Fruit fly (Drosophila melanogaster) whole organism, embryonic: Measurements from ENCODE around the gene Cp190.
A peak's percentile ranks its signal among the peaks of the same experiment; 100 is the strongest.

Source experiments
- B-H2 ChIP-seq: fragments of 200-800 bp; sonication (Bioruptor generic); optimal IDR thresholded peaks from 2 replicates; lab custom pipeline; 2018; ENCODE audit warnings: missing biosample characterization, mild to moderate bottlenecking, missing genetic modification characterization
- CG10543 ChIP-seq: fragments of 200-800 bp; sonication (Bioruptor generic); optimal IDR thresholded peaks from 3 replicates; lab custom pipeline; 2017; ENCODE audit warnings: missing biosample characterization, mild to moderate bottlenecking, missing genetic modification characterization, moderate library complexity
- CG12155 ChIP-seq: fragments of 200-800 bp; sonication (Bioruptor generic); optimal IDR thresholded peaks from 3 replicates; lab custom pipeline; 2016; ENCODE audit warnings: missing biosample characterization, missing genetic modification characterization
- CG12236 ChIP-seq: fragments of 200-800 bp; sonication (Bioruptor generic); optimal IDR thresholded peaks from 2 replicates; lab custom pipeline; 2016; ENCODE audit warnings: missing biosample characterization, missing genetic modification characterization
- CG12299 ChIP-seq: fragments of 200-800 bp; sonication (Bioruptor generic); optimal IDR thresholded peaks from 2 replicates; lab custom pipeline; 2018; ENCODE audit warnings: missing biosample characterization, mild to moderate bottlenecking, missing genetic modification characterization
- CG12769 ChIP-seq: fragments of 200-800 bp; sonication (Bioruptor generic); optimal IDR thresholded peaks from 2 replicates; lab custom pipeline; 2019; ENCODE audit warnings: missing biosample characterization, mild to moderate bottlenecking, missing genetic modification characterization, moderate library complexity
- CG13894 ChIP-seq: fragments of 200-800 bp; sonication (Bioruptor generic); optimal IDR thresholded peaks from 3 replicates; lab custom pipeline; 2018; ENCODE audit warnings: missing biosample characterization, mild to moderate bottlenecking, missing genetic modification characterization, moderate library complexity
- CG14667 ChIP-seq: fragments of 200-800 bp; sonication (Bioruptor generic); IDR thresholded peaks from 2 replicates; pipeline ENCODE4 v1.3.6; 2022; ENCODE audit warnings: missing biosample characterization, missing genetic modification characterization
- CG15479 ChIP-seq: fragments of 200-800 bp; sonication (Bioruptor generic); optimal IDR thresholded peaks from 3 replicates; lab custom pipeline; 2019; ENCODE audit warnings: missing biosample characterization, mild to moderate bottlenecking, missing genetic modification characterization, moderate library complexity
- CG17829 ChIP-seq: fragments of 200-800 bp; optimal IDR thresholded peaks from 2 replicates; lab custom pipeline; 2019; ENCODE audit warnings: missing biosample characterization, mild to moderate bottlenecking, missing genetic modification characterization, moderate library complexity
- CG1832 ChIP-seq: fragments of 200-800 bp; sonication (Bioruptor generic); optimal IDR thresholded peaks from 2 replicates; lab custom pipeline; 2017; ENCODE audit warnings: missing biosample characterization, mild to moderate bottlenecking, missing genetic modification characterization, inconsistent platforms
- CG3281 ChIP-seq: fragments of 200-800 bp; sonication (Bioruptor generic); optimal IDR thresholded peaks from 3 replicates; lab custom pipeline; 2017; ENCODE audit warnings: missing biosample characterization, mild to moderate bottlenecking, missing genetic modification characterization
- CG6254 ChIP-seq: fragments of 200-800 bp; sonication (Bioruptor generic); optimal IDR thresholded peaks from 3 replicates; lab custom pipeline; 2017; ENCODE audit warnings: mild to moderate bottlenecking, missing biosample characterization, missing genetic modification reagents, missing genetic modification characterization
- CG8290 ChIP-seq, 3 experiments: fragments of 200-800 bp; sonication (Bioruptor generic); optimal IDR thresholded peaks; 2 replicates each; lab custom pipeline; 2016 to 2019; ENCODE audit warnings: missing biosample characterization in 3 of 3, missing genetic modification characterization in 3 of 3, mild to moderate bottlenecking in 2 of 3, moderate library complexity in 1 of 3
- CG8924 ChIP-seq: fragments of 200-800 bp; optimal IDR thresholded peaks from 3 replicates; lab custom pipeline; 2019; ENCODE audit warnings: missing biosample characterization, mild to moderate bottlenecking, missing genetic modification characterization, moderate library complexity
- CG9609 ChIP-seq: fragments of 200-800 bp; sonication (Bioruptor generic); optimal IDR thresholded peaks from 3 replicates; lab custom pipeline; 2016; ENCODE audit warnings: missing biosample characterization, missing genetic modification characterization
- Deaf1 ChIP-seq: fragments of 200-800 bp; optimal IDR thresholded peaks from 3 replicates; lab custom pipeline; 2019; ENCODE audit warnings: missing biosample characterization, mild to moderate bottlenecking, missing genetic modification characterization, moderate library complexity
- HLHmδ ChIP-seq: fragments of 200-800 bp; sonication (Bioruptor generic); optimal IDR thresholded peaks from 2 replicates; lab custom pipeline; 2018; ENCODE audit warnings: missing biosample characterization, mild to moderate bottlenecking, missing genetic modification characterization, moderate library complexity
- HmgZ ChIP-seq: fragments of 200-800 bp; sonication (Bioruptor generic); optimal IDR thresholded peaks from 2 replicates; lab custom pipeline; 2018; ENCODE audit warnings: missing biosample characterization, mild to moderate bottlenecking, missing genetic modification characterization
- Hmr ChIP-seq: fragments of 200-800 bp; sonication (Bioruptor generic); optimal IDR thresholded peaks from 3 replicates; lab custom pipeline; 2017; ENCODE audit warnings: mild to moderate bottlenecking, missing biosample characterization, missing genetic modification reagents, missing genetic modification characterization
- Jarid2 ChIP-seq: fragments of 200-800 bp; sonication (Bioruptor generic); optimal IDR thresholded peaks from 3 replicates; lab custom pipeline; 2017; ENCODE audit warnings: mild to moderate bottlenecking, missing biosample characterization, missing genetic modification reagents, missing genetic modification characterization
- MESR4 ChIP-seq: fragments of 200-800 bp; sonication (Bioruptor generic); optimal IDR thresholded peaks from 2 replicates; lab custom pipeline; 2018; ENCODE audit warnings: missing biosample characterization, mild to moderate bottlenecking, missing genetic modification characterization, moderate library complexity
- Nf-YC ChIP-seq: fragments of 200-800 bp; optimal IDR thresholded peaks from 3 replicates; lab custom pipeline; 2019; ENCODE audit warnings: missing biosample characterization, mild to moderate bottlenecking, missing genetic modification characterization, moderate library complexity
- Pdp1 ChIP-seq, 2 experiments: fragments of 200-800 bp; sonication (Bioruptor generic); optimal IDR thresholded peaks; 3 replicates each; lab custom pipeline; 2016; ENCODE audit warnings: missing biosample characterization in 2 of 2, missing genetic modification characterization in 2 of 2, mild to moderate bottlenecking in 1 of 2, moderate library complexity in 1 of 2
- Trl ChIP-seq, 3 experiments: fragments of >200 bp in 2 of 3; fragments of 200-800 bp in 1 of 3; sonication (Bioruptor generic) in 1 of 3; optimal IDR thresholded peaks; 2 replicates in 1 of 3; 3 replicates in 2 of 3; lab custom pipeline; 2016 to 2017; ENCODE audit warnings: missing biosample characterization in 1 of 3, missing genetic modification characterization in 1 of 3
- abd-A ChIP-seq: fragments of 200-800 bp; sonication (Bioruptor generic); optimal IDR thresholded peaks from 3 replicates; lab custom pipeline; 2019; ENCODE audit warnings: missing biosample characterization, mild to moderate bottlenecking, missing genetic modification characterization, moderate library complexity
- ac ChIP-seq: fragments of 200-800 bp; sonication (Bioruptor generic); optimal IDR thresholded peaks from 3 replicates; lab custom pipeline; 2017; ENCODE audit warnings: missing biosample characterization, mild to moderate bottlenecking, missing genetic modification characterization
- caup ChIP-seq: fragments of 200-800 bp; sonication (Bioruptor generic); optimal IDR thresholded peaks from 3 replicates; lab custom pipeline; 2017; ENCODE audit warnings: missing biosample characterization, mild to moderate bottlenecking, missing genetic modification characterization, moderate library complexity; ENCODE audit not compliant: severe bottlenecking
- cg ChIP-seq: fragments of 200-800 bp; sonication (Bioruptor generic); optimal IDR thresholded peaks from 3 replicates; lab custom pipeline; 2019; ENCODE audit warnings: missing biosample characterization, mild to moderate bottlenecking, missing genetic modification characterization, moderate library complexity
- chinmo ChIP-seq: fragments of 200-800 bp; sonication (Bioruptor generic); IDR thresholded peaks from 4 replicates; pipeline ENCODE4 v1.3.6; 2022; ENCODE audit warnings: missing biosample characterization, missing genetic modification characterization; ENCODE audit not compliant: partially characterized antibody
- corto ChIP-seq: fragments of 200-800 bp; sonication (Bioruptor generic); optimal IDR thresholded peaks from 2 replicates; lab custom pipeline; 2016; ENCODE audit warnings: missing biosample characterization, mild to moderate bottlenecking, missing genetic modification characterization, moderate library complexity
- crp ChIP-seq, 2 experiments: fragments of 200-800 bp; sonication (Bioruptor generic); optimal IDR thresholded peaks; 2 replicates in 1 of 2; 3 replicates in 1 of 2; lab custom pipeline; 2017; ENCODE audit warnings: missing biosample characterization in 2 of 2, missing genetic modification characterization in 2 of 2, mild to moderate bottlenecking in 1 of 2, moderate library complexity in 1 of 2
- dysf ChIP-seq: fragments of 200-800 bp; sonication (Bioruptor generic); IDR thresholded peaks from 3 replicates; pipeline ENCODE4 v1.3.6; 2022; ENCODE audit warnings: missing biosample characterization, missing genetic modification characterization
- gcm ChIP-seq: fragments of 200-800 bp; sonication (Bioruptor generic); optimal IDR thresholded peaks from 2 replicates; lab custom pipeline; 2019; ENCODE audit warnings: missing biosample characterization, mild to moderate bottlenecking, missing genetic modification characterization, moderate library complexity
- grau ChIP-seq: fragments of 200-800 bp; optimal IDR thresholded peaks from 3 replicates; lab custom pipeline; 2019; ENCODE audit warnings: missing biosample characterization, mild to moderate bottlenecking, missing genetic modification characterization, moderate library complexity
- insv ChIP-seq, 2 experiments: fragments of 200-800 bp; sonication (Bioruptor generic); optimal IDR thresholded peaks; 3 replicates each; lab custom pipeline; 2016 to 2018; ENCODE audit warnings: missing biosample characterization in 2 of 2, missing genetic modification characterization in 2 of 2
- jumu ChIP-seq: fragments of 200-800 bp; sonication (Bioruptor generic); optimal IDR thresholded peaks from 3 replicates; lab custom pipeline; 2016; ENCODE audit warnings: missing biosample characterization, missing genetic modification characterization
- lab ChIP-seq: fragments of 200-800 bp; sonication (Bioruptor generic); optimal IDR thresholded peaks from 3 replicates; lab custom pipeline; 2017; ENCODE audit warnings: missing biosample characterization, missing genetic modification characterization, mild to moderate bottlenecking, moderate library complexity, missing genetic modification reagents
- lilli ChIP-seq: fragments of 200-800 bp; sonication (Bioruptor generic); optimal IDR thresholded peaks from 3 replicates; lab custom pipeline; 2016; ENCODE audit warnings: missing biosample characterization, missing genetic modification characterization
- pfk ChIP-seq: fragments of 200-800 bp; sonication (Bioruptor generic); optimal IDR thresholded peaks from 2 replicates; lab custom pipeline; 2018; ENCODE audit warnings: missing biosample characterization, mild to moderate bottlenecking, missing genetic modification characterization, moderate library complexity
- pzg ChIP-seq: fragments of 200-800 bp; sonication (Bioruptor generic); optimal IDR thresholded peaks from 3 replicates; lab custom pipeline; 2018; ENCODE audit warnings: missing biosample characterization, mild to moderate bottlenecking, missing genetic modification characterization, moderate library complexity
- sd ChIP-seq: fragments of 200-800 bp; sonication (Bioruptor generic); optimal IDR thresholded peaks from 3 replicates; lab custom pipeline; 2018; ENCODE audit warnings: missing biosample characterization, mild to moderate bottlenecking, missing genetic modification characterization, moderate library complexity
- sens ChIP-seq: fragments of 200-800 bp; sonication (Bioruptor generic); peaks from one replicate; lab custom pipeline; 2016; ENCODE audit warnings: missing biosample characterization, missing genetic modification characterization
- ssp ChIP-seq: fragments of 200-800 bp; sonication (Bioruptor generic); IDR thresholded peaks from 2 replicates; pipeline ENCODE4 v1.3.6; 2022; ENCODE audit warnings: missing biosample characterization, missing genetic modification characterization
- tap ChIP-seq: fragments of 200-800 bp; optimal IDR thresholded peaks from 3 replicates; lab custom pipeline; 2019; ENCODE audit warnings: missing biosample characterization, mild to moderate bottlenecking, missing genetic modification characterization, moderate library complexity
- usp ChIP-seq: fragments of >200 bp; optimal IDR thresholded peaks from 2 replicates; lab custom pipeline; 2017; ENCODE audit warnings: missing biosample characterization, missing genetic modification characterization
- wor ChIP-seq: fragments of 200-800 bp; sonication (Bioruptor generic); IDR thresholded peaks from 2 replicates; pipeline ENCODE4 v1.3.6; 2022; ENCODE audit warnings: missing biosample characterization, missing genetic modification characterization
- yki ChIP-seq: fragments of >200 bp; optimal IDR thresholded peaks from 3 replicates; lab custom pipeline; 2018

Gene Cp190

DNA sequence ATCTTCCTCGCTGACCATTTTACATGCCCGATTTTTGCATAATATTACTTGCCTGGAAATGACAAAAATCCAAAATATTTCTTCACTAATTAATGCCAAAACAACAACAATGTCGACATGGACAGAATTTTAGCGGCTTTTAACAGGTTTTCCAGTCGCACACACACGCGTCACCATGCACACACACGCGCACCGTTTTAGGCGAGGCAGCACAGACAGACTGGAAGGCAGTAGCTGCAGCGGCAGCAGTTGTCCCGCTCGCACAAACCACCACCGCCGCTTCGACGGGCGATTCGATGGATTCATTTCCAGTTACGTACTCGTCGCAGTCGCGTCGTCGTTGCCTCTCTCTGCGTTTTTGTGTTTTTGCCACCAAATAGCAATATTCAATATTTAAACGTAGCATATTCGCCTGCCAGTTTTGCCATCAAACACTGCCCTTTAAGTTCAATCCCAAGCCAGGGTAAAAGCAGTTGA lies 15.6 kb upstream of the Cp190 start, which contains the start of gene CG45218:
CG45218 (minus strand) TSS at position 158 of the 477 bp plus-strand sequence.
- TF ChIP-seq jumu (GFP tag; lab: Kevin White, UChicago) (peak; percentile 0), chinmo (no peak), CG13894 (tag; lab: Kevin White, UChicago) (peak; percentile 32), CG10543 (GFP tag; lab: Kevin White, UChicago) (peak; percentile 39), cg (GFP tag; lab: Kevin White, UChicago) (peak; percentile 95), caup (GFP tag; lab: Kevin White, UChicago) (peak; percentile 2), Nf-YC (tag; lab: Kevin White, UChicago) (peak; percentile 65), CG8924 (tag; lab: Kevin White, UChicago) (peak; percentile 42), CG12155 (GFP tag; lab: Kevin White, UChicago) (peak; percentile 71), gcm (GFP tag; lab: Kevin White, UChicago) (no peak), yki (no peak), pfk (GFP tag; lab: Kevin White, UChicago) (peak; percentile 13), CG14667 (GFP tag; lab: Robert Waterston, UW) (no peak), tap (tag; lab: Kevin White, UChicago) (no peak), wor (GFP tag; lab: Robert Waterston, UW) (no peak), insv (GFP tag; optimal IDR thresholded peaks at IDR 0.05; lab: Kevin White, UChicago) (peak in 1 of 2 experiments; percentile 24), B-H2 (GFP tag; lab: Kevin White, UChicago) (no peak), Pdp1 (GFP tag; optimal IDR thresholded peaks at IDR 0.05; lab: Kevin White, UChicago) (no peak), usp (GFP tag; lab: Kevin White, UChicago) (no peak), ssp (GFP tag; lab: Robert Waterston, UW) (no peak), lab (peak; percentile 39), HmgZ (tag; lab: Kevin White, UChicago) (peak; percentile 50), CG12299 (tag; lab: Kevin White, UChicago) (no peak), CG9609 (no peak), Jarid2 (GFP tag; lab: Kevin White, UChicago) (peak; percentile 54), ac (GFP tag; lab: Kevin White, UChicago) (no peak), CG8290 (GFP tag; optimal IDR thresholded peaks at IDR 0.05; lab: Kevin White, UChicago) (no peak), CG8290 (tag; optimal IDR thresholded peaks at IDR 0.05; lab: Kevin White, UChicago) (peak in 1 of 2 experiments; percentile 35), CG12769 (tag; lab: Kevin White, UChicago) (peak; percentile 51), HLHmδ (GFP tag; lab: Kevin White, UChicago) (peak; percentile 53), sd (peak; percentile 98), abd-A (tag; lab: Kevin White, UChicago) (peak; percentile 90), CG1832 (peak; percentile 90), CG17829 (tag; lab: Kevin White, UChicago) (peak; percentile 15), sens (GFP tag; lab: Kevin White, UChicago) (peak; percentile 68), corto (GFP tag; lab: Kevin White, UChicago) (peak; percentile 0), Trl (optimal IDR thresholded peaks at IDR 0.05; lab: Kevin White, UChicago) (peak in 1 of 2 experiments; percentile 14), Trl (GFP tag; optimal IDR thresholded peaks at IDR 0.05; lab: Kevin White, UChicago) (no peak), CG6254 (GFP tag; lab: Kevin White, UChicago) (peak; percentile 14), dysf (GFP tag; lab: Robert Waterston, UW) (no peak), Hmr (GFP tag; lab: Kevin White, UChicago) (no peak), Deaf1 (peak; percentile 46), CG12236 (GFP tag; lab: Kevin White, UChicago) (no peak), crp (GFP tag; optimal IDR thresholded peaks at IDR 0.05; lab: Kevin White, UChicago) (no peak), CG15479 (GFP tag; lab: Kevin White, UChicago) (peak; percentile 44), CG3281 (peak; percentile 4), MESR4 (GFP tag; lab: Kevin White, UChicago) (peak; percentile 25), lilli (GFP tag; lab: Kevin White, UChicago) (peak; percentile 0), grau (tag; lab: Kevin White, UChicago) (peak; percentile 5), pzg (peak; percentile 2)
